Fruit fly (Drosophila melanogaster): Measurements from ENCODE around the gene CG42747.
A peak's percentile ranks its signal among the peaks of the same experiment; 100 is the strongest.

The CG42747 gene

DNA sequence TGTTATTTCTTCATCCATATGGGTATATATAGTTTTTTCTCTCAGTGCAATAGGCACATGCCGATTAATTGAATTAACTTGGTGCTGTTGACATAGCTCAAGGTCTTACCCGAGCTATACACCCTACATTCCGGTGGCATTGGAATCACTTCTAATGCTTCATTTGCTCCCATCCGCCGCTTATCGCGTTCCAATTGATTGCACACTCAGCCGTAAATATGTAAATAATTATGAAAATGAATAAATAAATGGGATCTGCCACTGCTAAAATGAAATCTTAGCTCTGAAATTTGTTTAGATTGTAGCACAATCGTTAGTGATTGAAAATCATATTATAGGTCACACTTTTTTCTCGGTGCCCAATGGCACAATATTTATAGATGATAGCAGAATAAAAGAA is 116.5 kb downstream of the CG42747 start (continued):
- TF ChIP-seq CG12769 (tag; optimal IDR thresholded peaks at IDR 0.05): peak; percentile 4
- TF ChIP-seq insv (GFP tag; optimal IDR thresholded peaks at IDR 0.05): no peak
- no peak for TF ChIP-seq CG11696 (GFP tag; IDR thresholded peaks at IDR 0.05)
- TF ChIP-seq CG10267 (tag; optimal IDR thresholded peaks at IDR 0.05): no peak
- no peak for TF ChIP-seq CG13296 (GFP tag; optimal IDR thresholded peaks at IDR 0.05)
- TF ChIP-seq B-H1 (GFP tag; IDR thresholded peaks at IDR 0.05): no peak
- no peak for TF ChIP-seq CG1233 (GFP tag; optimal IDR thresholded peaks at IDR 0.05)
- TF ChIP-seq chn (GFP tag; optimal IDR thresholded peaks at IDR 0.05): no peak
- TF ChIP-seq sima (GFP tag; optimal IDR thresholded peaks at IDR 0.05): no peak
- TF ChIP-seq CG34224 (GFP tag; IDR thresholded peaks at IDR 0.05; ENCODE audit: partially characterized antibody): no peak
- TF ChIP-seq CG4820 (GFP tag; optimal IDR thresholded peaks at IDR 0.05): no peak
- no peak for TF ChIP-seq fd3F (GFP tag; optimal IDR thresholded peaks at IDR 0.05)
- TF ChIP-seq exex (tag; optimal IDR thresholded peaks at IDR 0.05): no peak
- TF ChIP-seq CG4854 (GFP tag; optimal IDR thresholded peaks at IDR 0.05): no peak
- TF ChIP-seq Lim3 (GFP tag; IDR thresholded peaks at IDR 0.05): no peak
- TF ChIP-seq Tbp (GFP tag; optimal IDR thresholded peaks at IDR 0.05): no peak
- TF ChIP-seq ATbp (GFP tag; optimal IDR thresholded peaks at IDR 0.05): peak; percentile 17
- no peak for TF ChIP-seq Neu2 (GFP tag; optimal IDR thresholded peaks at IDR 0.05; ENCODE audit: borderline replicate concordance)
- no peak for TF ChIP-seq CG1832 (GFP tag; optimal IDR thresholded peaks at IDR 0.05)
- TF ChIP-seq CG5245 (GFP tag; optimal IDR thresholded peaks at IDR 0.05): no peak
- TF ChIP-seq CG15269 (tag; optimal IDR thresholded peaks at IDR 0.05): peak; percentile 19
- TF ChIP-seq sd (tag; optimal IDR thresholded peaks at IDR 0.05): peak; percentile 13
- TF ChIP-seq CG31365 (tag; optimal IDR thresholded peaks at IDR 0.05): no peak
- TF ChIP-seq nerfin-2 (GFP tag; IDR thresholded peaks at IDR 0.05; ENCODE audit: partially characterized antibody): no peak

DNA sequence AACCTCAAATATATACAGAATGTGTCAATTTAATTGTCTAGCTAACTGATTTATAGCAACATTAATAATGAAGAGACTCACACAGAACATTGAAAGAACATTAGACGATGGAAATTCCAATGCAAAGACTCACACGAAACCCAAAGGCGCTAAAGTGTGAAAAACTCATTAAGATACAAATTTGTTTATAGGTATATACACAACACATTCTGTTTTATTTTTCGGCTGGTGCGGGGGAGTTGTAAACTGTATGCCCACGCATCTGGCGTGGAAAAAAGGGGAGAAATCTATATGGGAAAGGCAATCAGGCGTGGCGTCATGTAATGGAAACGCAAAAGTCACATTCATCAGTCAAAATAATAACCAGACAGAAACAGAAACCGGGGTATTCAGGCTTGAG is 119.3 kb downstream of the CG42747 start:
- TF ChIP-seq twi (tag; optimal IDR thresholded peaks at IDR 0.05): peak; percentile 20
- no peak for TF ChIP-seq BtbVII (GFP tag; optimal IDR thresholded peaks at IDR 0.05)
- peak; percentile 91 for TF ChIP-seq sr (GFP tag; IDR thresholded peaks at IDR 0.05)
- TF ChIP-seq CG4328 (GFP tag; optimal IDR thresholded peaks at IDR 0.05): peak; percentile 16
- peak; percentile 15 for TF ChIP-seq fd64A (GFP tag; optimal IDR thresholded peaks at IDR 0.05)
- peak; percentile 76 for TF ChIP-seq sd (tag; optimal IDR thresholded peaks at IDR 0.05)
- peak in 1 of 2 experiments; percentile 9 for TF ChIP-seq eve (GFP tag; optimal IDR thresholded peaks at IDR 0.05)
- peak; percentile 48 for TF ChIP-seq sens (GFP tag)
- no peak for TF ChIP-seq Hr39 (optimal IDR thresholded peaks at IDR 0.05)
- peak; percentile 51 for TF ChIP-seq abd-A (tag; optimal IDR thresholded peaks at IDR 0.05)
- no peak for TF ChIP-seq Hand (GFP tag; optimal IDR thresholded peaks at IDR 0.05)

DNA sequence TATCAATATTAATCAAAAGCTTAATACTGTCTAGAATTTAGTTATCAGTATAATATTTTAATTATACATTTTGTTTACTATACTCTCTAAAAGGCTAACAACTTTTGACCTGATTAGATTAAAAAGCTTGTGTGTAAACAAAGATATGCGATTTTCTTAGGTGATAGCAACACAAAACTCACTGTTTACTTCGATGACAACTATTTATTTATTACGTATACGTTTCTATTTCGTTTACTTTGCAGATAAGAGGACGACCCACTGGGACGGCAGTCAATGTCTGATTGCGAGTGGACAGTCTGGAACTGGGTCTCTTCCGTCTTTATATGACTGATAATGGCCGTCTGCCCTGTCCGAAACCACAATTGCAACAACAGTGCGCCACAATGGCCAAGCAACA is 122.4 kb downstream of the CG42747 start:
- TF ChIP-seq CG34376 (GFP tag; optimal IDR thresholded peaks at IDR 0.05) (peak; percentile 76), CG11504 (tag; optimal IDR thresholded peaks at IDR 0.05) (peak; percentile 55), CG3407 (GFP tag; optimal IDR thresholded peaks at IDR 0.05) (peak; percentile 70), CG15514 (GFP tag; optimal IDR thresholded peaks at IDR 0.05) (peak; percentile 17), CG11696 (GFP tag; IDR thresholded peaks at IDR 0.05) (no peak), Ada2b (GFP tag; IDR thresholded peaks at IDR 0.05) (no peak), CG10565 (GFP tag; optimal IDR thresholded peaks at IDR 0.05) (no peak), Adf1 (GFP tag; IDR thresholded peaks at IDR 0.05) (no peak), mirr (GFP tag; optimal IDR thresholded peaks at IDR 0.05) (peak; percentile 81), fu2 (GFP tag; optimal IDR thresholded peaks at IDR 0.05) (no peak), CG2875 (GFP tag; optimal IDR thresholded peaks at IDR 0.05) (peak; percentile 52), cg (GFP tag; optimal IDR thresholded peaks at IDR 0.05) (no peak), CG10543 (GFP tag; optimal IDR thresholded peaks at IDR 0.05) (peak; percentile 62), Hmr (GFP tag; optimal IDR thresholded peaks at IDR 0.05) (peak; percentile 54), twi (tag; optimal IDR thresholded peaks at IDR 0.05) (no peak), Asciz (GFP tag; optimal IDR thresholded peaks at IDR 0.05) (peak; percentile 77), CG32767 (GFP tag; IDR thresholded peaks at IDR 0.05) (no peak), trh (GFP tag; optimal IDR thresholded peaks at IDR 0.05) (no peak)
